Fruit fly (Drosophila melanogaster): Measurements from ENCODE around the gene Gpdh1.

DNA sequence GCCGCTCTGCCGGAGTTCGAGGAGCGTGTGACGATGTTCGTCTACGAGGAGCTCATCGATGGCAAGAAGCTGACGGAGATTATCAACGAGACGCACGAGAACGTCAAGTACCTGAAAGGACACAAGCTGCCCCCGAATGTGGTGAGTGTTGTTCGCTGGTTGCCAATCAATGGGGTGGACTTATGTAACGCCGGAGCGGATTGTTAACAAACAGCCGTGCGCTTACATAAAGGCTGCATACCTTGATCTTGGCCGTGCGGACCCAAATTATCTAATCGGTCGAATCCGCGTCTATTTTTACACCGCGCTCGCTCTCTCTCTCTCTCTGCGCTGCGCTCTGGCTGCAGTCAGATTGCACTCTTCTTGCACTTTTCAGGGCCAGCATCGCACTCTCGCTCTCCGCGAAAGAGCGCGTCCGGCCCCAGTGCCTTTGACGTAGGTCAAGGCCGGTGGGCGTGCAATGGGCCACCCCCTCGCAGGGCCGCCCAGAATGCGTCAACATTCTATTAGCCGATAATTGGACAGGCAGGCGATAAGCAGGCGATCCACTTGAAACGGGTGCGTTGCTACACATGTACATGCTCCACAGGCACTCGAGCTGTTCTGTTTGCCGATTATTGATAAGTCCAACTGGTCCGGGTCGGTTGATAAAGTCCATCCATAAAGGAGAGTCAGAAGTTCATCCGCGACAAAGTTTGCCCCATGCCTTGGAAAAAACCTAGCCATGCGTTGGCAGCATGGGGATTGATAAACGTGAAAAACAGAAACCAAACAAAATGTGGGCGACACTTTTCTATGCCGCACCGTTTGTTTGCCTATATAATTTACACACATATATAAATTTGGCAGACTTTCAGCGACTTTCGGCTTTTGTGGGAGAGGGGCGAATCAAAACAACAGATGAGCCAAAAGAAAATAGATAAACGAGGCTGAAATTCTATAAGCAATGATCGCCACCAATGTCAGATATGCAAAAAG is 1.2 kb downstream of the Gpdh1 start:
- TF ChIP-seq h (optimal IDR thresholded peaks at IDR 0.05) (no peak), Myc (optimal IDR thresholded peaks at IDR 0.05) (no peak)
